Worm (Caenorhabditis elegans) whole organism, L3 larva: ENCODE results near the gene emc-2.
"Not testable (repeated sequence)": the region's sequence is repeated elsewhere in the genome, so short reads cannot be mapped to it uniquely, and the experiment has no call there.

Experiments used
- ZK546.5 ChIP-seq: sonication (generic microtip); optimal IDR thresholded peaks from 2 replicates; lab custom pipeline; 2017; ENCODE audit warnings: missing biosample characterization, missing genetic modification characterization
- aly-2 ChIP-seq: fragments of 150-350 bp; optimal IDR thresholded peaks from 2 replicates; lab custom pipeline; 2014; ENCODE audit warnings: missing biosample characterization, missing genetic modification characterization
- ama-1 ChIP-seq: fragments of 150-350 bp; optimal IDR thresholded peaks from 2 replicates; lab custom pipeline; 2018
- ceh-16 ChIP-seq: sonication (generic microtip); optimal IDR thresholded peaks from 2 replicates; lab custom pipeline; 2017; ENCODE audit warnings: missing biosample characterization, missing genetic modification characterization
- ceh-9 ChIP-seq: sonication (generic microtip); optimal IDR thresholded peaks from 2 replicates; lab custom pipeline; 2018; ENCODE audit warnings: missing biosample characterization, missing genetic modification characterization
- daf-12 ChIP-seq: fragments of 150-350 bp; optimal IDR thresholded peaks from 2 replicates; lab custom pipeline; 2014; ENCODE audit warnings: missing biosample characterization, missing genetic modification reagents, missing genetic modification characterization
- egl-5 ChIP-seq: fragments of 150-350 bp; optimal IDR thresholded peaks from 2 replicates; lab custom pipeline; 2017; ENCODE audit warnings: missing biosample characterization, missing genetic modification reagents, missing genetic modification characterization, inconsistent platforms
- elt-1 ChIP-seq: fragments of 150-350 bp; optimal IDR thresholded peaks from 2 replicates; lab custom pipeline; 2014; ENCODE audit warnings: missing biosample characterization, missing genetic modification characterization
- elt-2 ChIP-seq: sonication (generic microtip); optimal IDR thresholded peaks from 2 replicates; lab custom pipeline; 2016; ENCODE audit warnings: missing genetic modification reagents, mild to moderate bottlenecking, missing genetic modification characterization, missing compliant biosample characterization
- eor-1 ChIP-seq, 2 experiments: fragments of 150-350 bp; optimal IDR thresholded peaks; 2 replicates each; lab custom pipeline; 2014 to 2018; ENCODE audit warnings: missing biosample characterization in 2 of 2, missing genetic modification characterization in 2 of 2
- fkh-10 ChIP-seq: sonication (generic microtip); optimal IDR thresholded peaks from 2 replicates; lab custom pipeline; 2017; ENCODE audit warnings: missing biosample characterization, missing genetic modification reagents, missing genetic modification characterization
- fkh-2 ChIP-seq: fragments of 150-350 bp; optimal IDR thresholded peaks from 2 replicates; lab custom pipeline; 2014; ENCODE audit warnings: missing biosample characterization, missing genetic modification reagents, missing genetic modification characterization
- fos-1 ChIP-seq: fragments of 150-350 bp; optimal IDR thresholded peaks from 2 replicates; lab custom pipeline; 2014; ENCODE audit warnings: missing biosample characterization, missing genetic modification characterization
- jun-1 ChIP-seq: fragments of 150-350 bp; optimal IDR thresholded peaks from 2 replicates; lab custom pipeline; 2014; ENCODE audit warnings: missing biosample characterization, missing genetic modification reagents, missing genetic modification characterization
- lin-15B ChIP-seq: fragments of 150-350 bp; optimal IDR thresholded peaks from 2 replicates; lab custom pipeline; 2014; ENCODE audit warnings: missing biosample characterization, missing genetic modification characterization
- lin-39 ChIP-seq: fragments of 150-350 bp; optimal IDR thresholded peaks from 2 replicates; lab custom pipeline; 2018; ENCODE audit warnings: missing biosample characterization, missing genetic modification reagents, missing genetic modification characterization
- mml-1 ChIP-seq: fragments of 150-350 bp; sonication (generic microtip); optimal IDR thresholded peaks from 3 replicates; lab custom pipeline; 2014; ENCODE audit warnings: missing biosample characterization, missing genetic modification characterization
- nhr-12 ChIP-seq: fragments of 150-350 bp; optimal IDR thresholded peaks from 2 replicates; lab custom pipeline; 2014; ENCODE audit warnings: missing biosample characterization, missing genetic modification characterization
- nhr-237 ChIP-seq: fragments of 150-350 bp; optimal IDR thresholded peaks from 2 replicates; lab custom pipeline; 2014; ENCODE audit warnings: missing biosample characterization, missing genetic modification characterization
- nhr-25 ChIP-seq: sonication (generic microtip); optimal IDR thresholded peaks from 2 replicates; lab custom pipeline; 2017; ENCODE audit warnings: missing biosample characterization, missing genetic modification characterization
- nhr-28 ChIP-seq: fragments of 150-350 bp; optimal IDR thresholded peaks from 2 replicates; lab custom pipeline; 2014; ENCODE audit warnings: missing biosample characterization, missing genetic modification characterization
- nhr-67 ChIP-seq: fragments of 150-350 bp; optimal IDR thresholded peaks from 2 replicates; lab custom pipeline; 2014; ENCODE audit warnings: missing biosample characterization, missing genetic modification characterization
- nhr-77 ChIP-seq: fragments of 150-350 bp; optimal IDR thresholded peaks from 2 replicates; lab custom pipeline; 2014; ENCODE audit warnings: missing biosample characterization, missing genetic modification characterization
- pha-4 ChIP-seq: fragments of 150-350 bp; optimal IDR thresholded peaks from 2 replicates; lab custom pipeline; 2014; ENCODE audit warnings: missing biosample characterization, missing genetic modification reagents, missing genetic modification characterization
- sea-2 ChIP-seq: fragments of 150-350 bp; sonication (generic microtip); optimal IDR thresholded peaks from 4 replicates; lab custom pipeline; 2014; ENCODE audit warnings: missing biosample characterization, missing genetic modification reagents, missing genetic modification characterization
- skn-1 ChIP-seq: fragments of 150-350 bp; optimal IDR thresholded peaks from 2 replicates; lab custom pipeline; 2014; ENCODE audit warnings: missing biosample characterization, missing genetic modification characterization
- snpc-4 ChIP-seq: fragments of 150-350 bp; optimal IDR thresholded peaks from 2 replicates; lab custom pipeline; 2014; ENCODE audit warnings: missing biosample characterization, missing genetic modification characterization
- tbx-2 ChIP-seq: sonication (generic microtip); optimal IDR thresholded peaks from 2 replicates; lab custom pipeline; 2016; ENCODE audit warnings: mild to moderate bottlenecking, missing genetic modification characterization, missing compliant biosample characterization
- unc-39 ChIP-seq: sonication (generic microtip); optimal IDR thresholded peaks from 4 replicates; lab custom pipeline; 2017; ENCODE audit warnings: missing biosample characterization, missing genetic modification characterization
- unc-62 ChIP-seq: fragments of 150-350 bp; sonication (generic microtip); optimal IDR thresholded peaks from 4 replicates; lab custom pipeline; 2014; ENCODE audit warnings: missing biosample characterization, missing genetic modification reagents, missing genetic modification characterization
- zag-1 ChIP-seq: fragments of 150-350 bp; optimal IDR thresholded peaks from 2 replicates; lab custom pipeline; 2014; ENCODE audit warnings: missing biosample characterization, missing genetic modification characterization
- ztf-11 ChIP-seq: fragments of 150-350 bp; optimal IDR thresholded peaks from 2 replicates; lab custom pipeline; 2014; ENCODE audit warnings: missing biosample characterization, missing genetic modification characterization

Gene emc-2

ce11 chrII:1293157-1293556 lies 12.8 kb downstream of the emc-2 start, which contains the start of gene srz-64:
Gene srz-64, minus strand, starts transcription at chrII:1293257.
- TF ChIP-seq aly-2 (tag; lab: Kevin White, UChicago) (no peak), fos-1 (tag; lab: Kevin White, UChicago) (no peak), elt-2 (tag; lab: Kevin White, UChicago) (no peak), ZK546.5 (tag; lab: Kevin White, UChicago) (no peak)

ce11 chrII:1285514-1285913 lies 20.4 kb downstream of the emc-2 start, which contains the start of the genes Y57G7A.6 and Y57G7A.3:
Gene Y57G7A.6, minus strand, starts transcription at chrII:1285614.
Gene Y57G7A.3, plus strand, starts transcription at chrII:1285782.
- TF ChIP-seq zag-1 (tag; lab: Kevin White, UChicago) (no peak), snpc-4 (tag; lab: Kevin White, UChicago) (no peak), nhr-77 (tag; lab: Kevin White, UChicago) (no peak), nhr-237 (tag; lab: Kevin White, UChicago) (no peak), fkh-10 (no peak), ztf-11 (tag; lab: Kevin White, UChicago) (no peak), sea-2 (no peak), unc-39 (tag; lab: Kevin White, UChicago) (no peak), egl-5 (tag; lab: Kevin White, UChicago) (no peak)

DNA sequence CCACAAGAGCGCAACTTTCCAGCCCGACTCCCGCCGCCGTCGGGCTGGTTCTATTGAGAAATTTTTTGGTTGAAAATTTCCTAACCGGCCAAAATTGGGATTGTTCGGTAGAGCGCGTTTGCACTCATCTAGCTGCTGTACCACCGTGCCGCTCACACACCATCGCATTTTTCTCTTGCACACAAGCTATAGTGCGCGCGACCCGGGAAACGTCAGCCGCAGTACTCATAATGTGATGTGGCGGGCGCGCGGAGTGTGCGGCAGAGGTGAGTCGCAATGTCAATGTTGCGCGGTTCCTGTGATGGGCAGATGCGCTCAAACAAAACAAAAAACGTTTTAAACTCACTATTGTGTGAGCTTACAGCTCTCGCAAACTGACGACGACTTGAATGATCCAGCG lies 21.0 kb downstream of the emc-2 start:
- TF ChIP-seq ama-1 (lab: Kevin White, UChicago) (no peak), nhr-12 (tag; lab: Kevin White, UChicago) (no peak), fkh-2 (tag; lab: Kevin White, UChicago) (no peak), ceh-9 (tag; lab: Kevin White, UChicago) (no peak), skn-1 (tag; lab: Kevin White, UChicago) (no peak), nhr-67 (tag; lab: Kevin White, UChicago) (no peak), tbx-2 (no peak), fkh-10 (no peak), unc-62 (GFP tag; lab: Kevin White, UChicago) (no peak), jun-1 (tag; lab: Kevin White, UChicago) (no peak), egl-5 (tag; lab: Kevin White, UChicago) (no peak), nhr-237 (tag; lab: Kevin White, UChicago) (no peak), daf-12 (tag; lab: Kevin White, UChicago) (no peak), zag-1 (tag; lab: Kevin White, UChicago) (no peak), mml-1 (tag; lab: Kevin White, UChicago) (no peak), pha-4 (tag; lab: Kevin White, UChicago) (no peak), nhr-25 (tag; lab: Kevin White, UChicago) (no peak), lin-39 (no peak)

- TF ChIP-seq nhr-67, egl-5, snpc-4 (tag; lab: Kevin White, UChicago): not testable (repeated sequence)
Measured at ce11 chrII:1278350-1278749, 27.6 kb downstream of the emc-2 start, which contains the start of gene srz-63. Gene srz-63, plus strand, starts transcription at chrII:1278650.

DNA sequence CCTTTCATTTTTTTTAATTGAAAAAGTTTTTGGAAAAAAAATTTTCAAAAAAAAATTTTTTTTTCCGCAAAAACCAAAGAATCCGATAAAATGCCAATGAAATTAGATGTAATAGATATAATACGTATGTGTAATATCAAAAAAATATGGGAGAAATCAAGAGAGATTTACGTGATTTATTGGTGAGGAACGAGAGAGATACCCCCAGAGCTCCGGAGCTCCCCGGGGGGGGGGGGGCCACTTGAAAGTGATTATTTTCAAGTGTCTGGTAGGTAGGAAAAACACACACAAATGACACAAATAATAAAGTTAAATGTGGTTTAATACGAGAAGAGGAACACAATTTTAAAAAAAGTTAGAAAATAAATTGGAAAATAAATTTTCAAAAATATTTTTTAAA lies 29.2 kb downstream of the emc-2 start, which contains the start of gene Y57G7A.11:
Gene Y57G7A.11 (minus strand): TSS at position 101 of the 400 bp plus-strand sequence.
- TF ChIP-seq elt-1 (tag; lab: Kevin White, UChicago), result no peak
- TF ChIP-seq nhr-67 (tag; lab: Kevin White, UChicago), result no peak
- TF ChIP-seq ceh-9 (tag; lab: Kevin White, UChicago), result no peak
- no peak for TF ChIP-seq nhr-237 (tag; lab: Kevin White, UChicago)
- TF ChIP-seq pha-4 (tag; lab: Kevin White, UChicago), result no peak
- TF ChIP-seq ama-1 (lab: Kevin White, UChicago), result no peak
- TF ChIP-seq lin-15B, result no peak
- no peak for TF ChIP-seq nhr-28 (tag; lab: Kevin White, UChicago)
- TF ChIP-seq ceh-16 (tag; lab: Kevin White, UChicago), result no peak
- no peak for TF ChIP-seq nhr-25 (tag; lab: Kevin White, UChicago)
- TF ChIP-seq eor-1 (tag; optimal IDR thresholded peaks at IDR 0.05; lab: Kevin White, UChicago), result no peak
- no peak for TF ChIP-seq fos-1 (tag; lab: Kevin White, UChicago)
- TF ChIP-seq unc-39 (tag; lab: Kevin White, UChicago), result no peak
- no peak for TF ChIP-seq nhr-12 (tag; lab: Kevin White, UChicago)
